Fruit fly (Drosophila melanogaster) whole organism, embryonic: ENCODE data around the gene qless.

ENCODE experiments used
- CG10543 ChIP-seq: fragments of 200-800 bp; sonication (Bioruptor generic); optimal IDR thresholded peaks from 3 replicates; lab custom pipeline; 2017; ENCODE audit warnings: missing biosample characterization, mild to moderate bottlenecking, missing genetic modification characterization, moderate library complexity
- CG10654 ChIP-seq: fragments of 200-800 bp; sonication (Bioruptor generic); optimal IDR thresholded peaks from 2 replicates; lab custom pipeline; 2016; ENCODE audit warnings: missing biosample characterization, missing genetic modification characterization
- CG11093 ChIP-seq: fragments of 200-800 bp; sonication (Bioruptor generic); IDR thresholded peaks from 3 replicates; pipeline ENCODE4 v1.3.6; 2022; ENCODE audit warnings: missing biosample characterization, missing genetic modification characterization
- CG12104 ChIP-seq: fragments of 200-800 bp; sonication (Bioruptor generic); optimal IDR thresholded peaks from 3 replicates; lab custom pipeline; 2016; ENCODE audit warnings: missing biosample characterization, missing genetic modification characterization
- CG12391 ChIP-seq: fragments of 200-800 bp; sonication (Bioruptor generic); optimal IDR thresholded peaks from 3 replicates; lab custom pipeline; 2018; ENCODE audit warnings: missing biosample characterization, mild to moderate bottlenecking, missing genetic modification characterization, moderate library complexity
- CG12659 ChIP-seq: fragments of 200-800 bp; sonication (Bioruptor generic); optimal IDR thresholded peaks from 3 replicates; lab custom pipeline; 2017; ENCODE audit warnings: mild to moderate bottlenecking, missing biosample characterization, missing genetic modification reagents, missing genetic modification characterization
- CG14014 ChIP-seq: fragments of 200-800 bp; sonication (Bioruptor generic); IDR thresholded peaks from 2 replicates; pipeline ENCODE4 v1.3.6; 2022; ENCODE audit warnings: missing biosample characterization, missing genetic modification characterization
- CG1529 ChIP-seq: fragments of 200-800 bp; sonication (Bioruptor generic); optimal IDR thresholded peaks from 3 replicates; lab custom pipeline; 2018; ENCODE audit warnings: missing biosample characterization, missing genetic modification characterization
- CG17186 ChIP-seq: fragments of 200-800 bp; sonication (Bioruptor generic); optimal IDR thresholded peaks from 3 replicates; lab custom pipeline; 2017; ENCODE audit warnings: missing biosample characterization, missing genetic modification reagents, missing genetic modification characterization
- CG17328 ChIP-seq: fragments of 200-800 bp; sonication (Bioruptor generic); IDR thresholded peaks from 2 replicates; pipeline ENCODE4 v1.3.6; 2022; ENCODE audit warnings: missing biosample characterization, missing genetic modification characterization
- CG18599 ChIP-seq: fragments of 200-800 bp; sonication (Bioruptor generic); optimal IDR thresholded peaks from 3 replicates; lab custom pipeline; 2017; ENCODE audit warnings: missing biosample characterization, missing genetic modification characterization, mild to moderate bottlenecking, moderate library complexity, missing genetic modification reagents
- CG2199 ChIP-seq: fragments of 200-800 bp; sonication (Bioruptor generic); IDR thresholded peaks from 3 replicates; pipeline ENCODE4 v1.3.6; 2022; ENCODE audit warnings: missing biosample characterization, missing genetic modification characterization
- CG31441 ChIP-seq: fragments of 200-800 bp; sonication (Bioruptor generic); IDR thresholded peaks from 2 replicates; pipeline ENCODE4 v1.3.6; 2022; ENCODE audit warnings: missing biosample characterization, missing genetic modification characterization
- CG34224 ChIP-seq: fragments of 200-800 bp; sonication (Bioruptor generic); IDR thresholded peaks from 3 replicates; pipeline ENCODE4 v1.3.6; 2022; ENCODE audit warnings: missing biosample characterization, missing genetic modification characterization; ENCODE audit not compliant: partially characterized antibody
- CG3726 ChIP-seq: fragments of 200-800 bp; sonication (Bioruptor generic); IDR thresholded peaks from 3 replicates; pipeline ENCODE4, ENCODE4 v1.3.6; 2022; ENCODE audit warnings: missing biosample characterization, missing genetic modification characterization
- CG3995 ChIP-seq: fragments of 200-800 bp; sonication (Bioruptor generic); optimal IDR thresholded peaks from 3 replicates; lab custom pipeline; 2016; ENCODE audit warnings: missing biosample characterization, missing genetic modification characterization
- CG4328 ChIP-seq: fragments of 200-800 bp; sonication (Bioruptor generic); optimal IDR thresholded peaks from 3 replicates; lab custom pipeline; 2017; ENCODE audit warnings: missing biosample characterization, missing genetic modification reagents, missing genetic modification characterization
- CG7271 ChIP-seq: fragments of 200-800 bp; sonication (Bioruptor generic); optimal IDR thresholded peaks from 2 replicates; lab custom pipeline; 2018; ENCODE audit warnings: missing biosample characterization, mild to moderate bottlenecking, missing genetic modification characterization, moderate library complexity
- CG7786 ChIP-seq: fragments of 200-800 bp; sonication (Bioruptor generic); optimal IDR thresholded peaks from 2 replicates; lab custom pipeline; 2016; ENCODE audit warnings: missing biosample characterization, missing genetic modification characterization
- CG7963 ChIP-seq: fragments of 200-800 bp; sonication (Bioruptor generic); IDR thresholded peaks from 3 replicates; pipeline ENCODE4 v1.3.6; 2022; ENCODE audit warnings: missing biosample characterization, missing genetic modification characterization; ENCODE audit not compliant: partially characterized antibody
- CG8290 ChIP-seq, 3 experiments: fragments of 200-800 bp; sonication (Bioruptor generic); optimal IDR thresholded peaks; 2 replicates each; lab custom pipeline; 2016 to 2019; ENCODE audit warnings: missing biosample characterization in 3 of 3, missing genetic modification characterization in 3 of 3, mild to moderate bottlenecking in 2 of 3, moderate library complexity in 1 of 3
- CG8478 ChIP-seq: fragments of >200 bp; optimal IDR thresholded peaks from 2 replicates; lab custom pipeline; 2018
- CG9797 ChIP-seq: fragments of 200-800 bp; sonication (Bioruptor generic); optimal IDR thresholded peaks from 3 replicates; lab custom pipeline; 2018; ENCODE audit warnings: missing biosample characterization, mild to moderate bottlenecking, missing genetic modification characterization
- CG9817 ChIP-seq: fragments of 200-800 bp; sonication (Bioruptor generic); optimal IDR thresholded peaks from 2 replicates; lab custom pipeline; 2018; ENCODE audit warnings: missing biosample characterization, mild to moderate bottlenecking, missing genetic modification characterization, moderate library complexity
- Doc3 ChIP-seq: fragments of 200-800 bp; sonication (Bioruptor generic); IDR thresholded peaks from 3 replicates; pipeline ENCODE4 v1.3.6; 2022; ENCODE audit warnings: missing biosample characterization, missing genetic modification characterization; ENCODE audit not compliant: partially characterized antibody
- Dref ChIP-seq: fragments of 200-800 bp; sonication (Bioruptor generic); IDR thresholded peaks from 2 replicates; pipeline ENCODE4 v1.3.6; 2022; ENCODE audit warnings: missing biosample characterization, missing genetic modification characterization
- Elba2 ChIP-seq: fragments of 200-800 bp; sonication (Bioruptor generic); optimal IDR thresholded peaks from 3 replicates; lab custom pipeline; 2016; ENCODE audit warnings: missing biosample characterization, missing genetic modification characterization
- Lim3 ChIP-seq: fragments of 200-800 bp; sonication (Bioruptor generic); IDR thresholded peaks from 2 replicates; pipeline ENCODE4 v1.3.6; 2022; ENCODE audit warnings: missing biosample characterization, missing genetic modification characterization
- PHDP ChIP-seq: fragments of 200-800 bp; sonication (Bioruptor generic); optimal IDR thresholded peaks from 3 replicates; lab custom pipeline; 2018; ENCODE audit warnings: missing biosample characterization, mild to moderate bottlenecking, missing genetic modification characterization, moderate library complexity
- Taf1 ChIP-seq: fragments of 200-800 bp; sonication (Bioruptor generic); IDR thresholded peaks from 2 replicates; pipeline ENCODE4 v1.3.6; 2022; ENCODE audit warnings: missing biosample characterization, missing genetic modification characterization
- Vsx1 ChIP-seq: fragments of 200-800 bp; sonication (Bioruptor generic); optimal IDR thresholded peaks from 2 replicates; lab custom pipeline; 2017; ENCODE audit warnings: missing biosample characterization, mild to moderate bottlenecking, missing genetic modification characterization, missing genetic modification reagents
- Xrp1 ChIP-seq: fragments of 200-800 bp; sonication (Bioruptor generic); IDR thresholded peaks from 2 replicates; pipeline ENCODE4 v1.3.6; 2022; ENCODE audit warnings: missing biosample characterization, missing genetic modification characterization
- ash1 ChIP-seq: fragments of 200-800 bp; sonication (Bioruptor generic); optimal IDR thresholded peaks from 2 replicates; lab custom pipeline; 2018; ENCODE audit warnings: missing biosample characterization, mild to moderate bottlenecking, missing genetic modification characterization
- cg ChIP-seq: fragments of 200-800 bp; sonication (Bioruptor generic); optimal IDR thresholded peaks from 3 replicates; lab custom pipeline; 2019; ENCODE audit warnings: missing biosample characterization, mild to moderate bottlenecking, missing genetic modification characterization, moderate library complexity
- ewg ChIP-seq: fragments of 200-800 bp; sonication (Bioruptor generic); optimal IDR thresholded peaks from 3 replicates; lab custom pipeline; 2017; ENCODE audit warnings: mild to moderate bottlenecking, missing biosample characterization, missing genetic modification reagents, missing genetic modification characterization
- fd96Cb ChIP-seq: fragments of 200-800 bp; sonication (Bioruptor generic); optimal IDR thresholded peaks from 2 replicates; lab custom pipeline; 2018; ENCODE audit warnings: missing biosample characterization, mild to moderate bottlenecking, missing genetic modification characterization, moderate library complexity
- gsb-n ChIP-seq: fragments of 200-800 bp; sonication (Bioruptor generic); optimal IDR thresholded peaks from 3 replicates; lab custom pipeline; 2018; ENCODE audit warnings: missing biosample characterization, mild to moderate bottlenecking, missing genetic modification characterization
- lov ChIP-seq, 2 experiments: fragments of 200-800 bp in 1 of 2; fragments of >200 bp in 1 of 2; sonication (Bioruptor generic) in 1 of 2; IDR thresholded peaks in 1 of 2; optimal IDR thresholded peaks in 1 of 2; 2 replicates in 1 of 2; 3 replicates in 1 of 2; pipeline versions ENCODE4 v1.3.6 to Lab custom; 2017 to 2022; ENCODE audit warnings: missing biosample characterization in 1 of 2, missing genetic modification characterization in 1 of 2
- phol ChIP-seq: fragments of 200-800 bp; sonication (Bioruptor generic); optimal IDR thresholded peaks from 3 replicates; lab custom pipeline; 2018; ENCODE audit warnings: missing biosample characterization, mild to moderate bottlenecking, missing genetic modification characterization, moderate library complexity
- sens ChIP-seq: fragments of 200-800 bp; sonication (Bioruptor generic); peaks from one replicate; lab custom pipeline; 2016; ENCODE audit warnings: missing biosample characterization, missing genetic modification characterization
- sima ChIP-seq: fragments of 200-800 bp; sonication (Bioruptor generic); optimal IDR thresholded peaks from 2 replicates; lab custom pipeline; 2016; ENCODE audit warnings: missing biosample characterization, missing genetic modification characterization
- sna ChIP-seq: fragments of 200-800 bp; sonication (Bioruptor generic); IDR thresholded peaks from 2 replicates; pipeline ENCODE4 v1.3.6; 2022; ENCODE audit warnings: missing biosample characterization, missing genetic modification characterization; ENCODE audit not compliant: partially characterized antibody
- stwl ChIP-seq: fragments of 200-800 bp; sonication (Bioruptor generic); optimal IDR thresholded peaks from 3 replicates; lab custom pipeline; 2018; ENCODE audit warnings: missing biosample characterization, mild to moderate bottlenecking, missing genetic modification characterization, moderate library complexity
- sug ChIP-seq: fragments of 200-800 bp; optimal IDR thresholded peaks from 2 replicates; lab custom pipeline; 2019; ENCODE audit warnings: missing biosample characterization, mild to moderate bottlenecking, missing genetic modification characterization, moderate library complexity
- tap ChIP-seq: fragments of 200-800 bp; optimal IDR thresholded peaks from 3 replicates; lab custom pipeline; 2019; ENCODE audit warnings: missing biosample characterization, mild to moderate bottlenecking, missing genetic modification characterization, moderate library complexity
- tgo ChIP-seq: fragments of 200-800 bp; sonication (Bioruptor generic); IDR thresholded peaks from 3 replicates; pipeline ENCODE4 v1.3.6; 2022; ENCODE audit warnings: missing biosample characterization, missing genetic modification characterization
- toy ChIP-seq: fragments of 200-800 bp; sonication (Bioruptor generic); IDR thresholded peaks from 2 replicates; pipeline ENCODE4 v1.3.6; 2022; ENCODE audit warnings: missing biosample characterization, missing genetic modification characterization
- trh ChIP-seq: fragments of 200-800 bp; sonication (Bioruptor generic); optimal IDR thresholded peaks from 2 replicates; lab custom pipeline; 2016; ENCODE audit warnings: missing biosample characterization, missing genetic modification characterization
- usp ChIP-seq: fragments of >200 bp; optimal IDR thresholded peaks from 2 replicates; lab custom pipeline; 2017; ENCODE audit warnings: missing biosample characterization, missing genetic modification characterization
- zen ChIP-seq: fragments of 200-800 bp; sonication (Bioruptor generic); optimal IDR thresholded peaks from 3 replicates; lab custom pipeline; 2018; ENCODE audit warnings: missing biosample characterization, mild to moderate bottlenecking, missing genetic modification characterization, moderate library complexity
- zfh1 ChIP-seq: fragments of 200-800 bp; sonication (Bioruptor generic); IDR thresholded peaks from 3 replicates; pipeline ENCODE4 v1.3.6; 2022; ENCODE audit warnings: missing biosample characterization, missing genetic modification characterization

qless gene

dm6 chr3R:31215830-31216229 is 36.6 kb downstream of the qless start, which contains the start of gene CG15561 (continued):
- TF ChIP-seq CG10543 (GFP tag; lab: Kevin White, UChicago): peak; percentile 52
- TF ChIP-seq Xrp1: no peak
- TF ChIP-seq trh: no peak
- TF ChIP-seq Elba2: no peak
- no peak for TF ChIP-seq CG3726
- no peak for TF ChIP-seq sna (GFP tag; lab: Robert Waterston, UW)
- TF ChIP-seq gsb-n (tag; lab: Kevin White, UChicago): no peak
- no peak for TF ChIP-seq CG34224 (GFP tag; lab: Robert Waterston, UW)
- TF ChIP-seq Dref (GFP tag; lab: Robert Waterston, UW): no peak
- TF ChIP-seq tap: no peak
- TF ChIP-seq CG12104 (GFP tag; lab: Kevin White, UChicago): no peak
- peak; percentile 82 for TF ChIP-seq sens (GFP tag; lab: Kevin White, UChicago)
- TF ChIP-seq stwl (tag; lab: Kevin White, UChicago): peak; percentile 81
- TF ChIP-seq CG7271 (tag; lab: Kevin White, UChicago): peak; percentile 39
- TF ChIP-seq PHDP (tag; lab: Kevin White, UChicago): no peak
- TF ChIP-seq CG12659 (GFP tag; lab: Kevin White, UChicago): peak; percentile 61
- no peak for TF ChIP-seq tgo (GFP tag; lab: Robert Waterston, UW)
- TF ChIP-seq zfh1 (GFP tag; lab: Robert Waterston, UW): no peak
- TF ChIP-seq CG18599: no peak
- no peak for TF ChIP-seq fd96Cb (tag; lab: Kevin White, UChicago)
- TF ChIP-seq CG7786 (GFP tag; lab: Kevin White, UChicago): peak; percentile 32
- no peak for TF ChIP-seq CG3995
- no peak for TF ChIP-seq CG31441 (GFP tag; lab: Robert Waterston, UW)
- no peak for TF ChIP-seq CG9817 (tag; lab: Kevin White, UChicago)
- TF ChIP-seq zen (tag; lab: Kevin White, UChicago): peak; percentile 43
- TF ChIP-seq CG11093: no peak
- peak; percentile 62 for TF ChIP-seq sug (tag; lab: Kevin White, UChicago)
- TF ChIP-seq phol (tag; lab: Kevin White, UChicago): peak; percentile 25
- no peak for TF ChIP-seq lov (optimal IDR thresholded peaks at IDR 0.05; lab: Kevin White, UChicago)
- no peak for TF ChIP-seq lov (GFP tag; IDR thresholded peaks at IDR 0.05; lab: Robert Waterston, UW)
- no peak for TF ChIP-seq Doc3 (GFP tag; lab: Robert Waterston, UW)
- peak; percentile 50 for TF ChIP-seq CG9797 (GFP tag; lab: Kevin White, UChicago)
- no peak for TF ChIP-seq Taf1 (GFP tag; lab: Robert Waterston, UW)
- peak; percentile 98 for TF ChIP-seq CG17186 (GFP tag; lab: Kevin White, UChicago)
- no peak for TF ChIP-seq CG7963
- TF ChIP-seq ewg (GFP tag; lab: Kevin White, UChicago): peak; percentile 20
- TF ChIP-seq CG10654 (GFP tag; lab: Kevin White, UChicago): peak; percentile 42
- no peak for TF ChIP-seq CG2199
- no peak for TF ChIP-seq toy (GFP tag; lab: Robert Waterston, UW)
- no peak for TF ChIP-seq cg (GFP tag; lab: Kevin White, UChicago)
- TF ChIP-seq CG4328: no peak
- TF ChIP-seq CG17328: no peak
- TF ChIP-seq CG8290 (GFP tag; optimal IDR thresholded peaks at IDR 0.05; lab: Kevin White, UChicago): no peak
- no peak for TF ChIP-seq CG8290 (tag; optimal IDR thresholded peaks at IDR 0.05; lab: Kevin White, UChicago)
- TF ChIP-seq CG1529 (GFP tag; lab: Kevin White, UChicago): peak; percentile 34
- TF ChIP-seq usp (GFP tag; lab: Kevin White, UChicago): no peak
- peak; percentile 16 for TF ChIP-seq ash1
- TF ChIP-seq CG14014 (GFP tag; lab: Robert Waterston, UW): no peak
- TF ChIP-seq CG12391 (tag; lab: Kevin White, UChicago): peak; percentile 33
- no peak for TF ChIP-seq Lim3
- no peak for TF ChIP-seq sima
- no peak for TF ChIP-seq Vsx1
- TF ChIP-seq CG8478 (lab: Kevin White, UChicago): no peak
